Fruit fly (Drosophila melanogaster) Kc167 (cell line): Measurements from ENCODE around the gene Gapdh2.

ENCODE experiments used
- Myc ChIP-seq: fragments of >200 bp; optimal IDR thresholded peaks from 2 replicates; lab custom pipeline; 2017; ENCODE audit warnings: missing external identifiers
- Sin3A ChIP-seq: fragments of >200 bp; optimal IDR thresholded peaks from 2 replicates; lab custom pipeline; 2018; ENCODE audit warnings: missing external identifiers
- h ChIP-seq: fragments of >200 bp; optimal IDR thresholded peaks from 3 replicates; lab custom pipeline; 2018; ENCODE audit warnings: missing external identifiers
- insv ChIP-seq: fragments of >200 bp; optimal IDR thresholded peaks from 3 replicates; lab custom pipeline; 2018; ENCODE audit warnings: missing external identifiers
- psq ChIP-seq: fragments of >200 bp; optimal IDR thresholded peaks from 2 replicates; lab custom pipeline; 2017; ENCODE audit warnings: missing external identifiers
- ttk ChIP-seq: sonication (Bioruptor generic); optimal IDR thresholded peaks from 2 replicates; lab custom pipeline; 2017; ENCODE audit warnings: missing external identifiers

Gene Gapdh2

dm6 chrX:15867863-15868262 is at the start of gene Gapdh2:
Gene Gapdh2, plus strand, starts transcription at chrX:15868145.
- TF ChIP-seq insv (lab: Kevin White, UChicago) (no peak), Sin3A (lab: Kevin White, UChicago) (no peak), h (lab: Kevin White, UChicago) (no peak), psq (lab: Kevin White, UChicago) (no peak), Myc (lab: Kevin White, UChicago) (no peak), ttk (lab: Kevin White, UChicago) (no peak)

- TF ChIP-seq h (lab: Kevin White, UChicago), result no peak
- no peak for TF ChIP-seq Sin3A (lab: Kevin White, UChicago)
- TF ChIP-seq Myc (lab: Kevin White, UChicago), result no peak
- no peak for TF ChIP-seq ttk (lab: Kevin White, UChicago)
- no peak for TF ChIP-seq insv (lab: Kevin White, UChicago)
- TF ChIP-seq psq (lab: Kevin White, UChicago), result no peak
Measured at dm6 chrX:15818608-15819184, 49.2 kb upstream of the Gapdh2 start.

dm6 chrX:15822363-15822762 is 45.6 kb upstream of the Gapdh2 start:
- no peak for TF ChIP-seq Myc (lab: Kevin White, UChicago)
- TF ChIP-seq insv (lab: Kevin White, UChicago), result no peak
- no peak for TF ChIP-seq h (lab: Kevin White, UChicago)
- no peak for TF ChIP-seq Sin3A (lab: Kevin White, UChicago)
- TF ChIP-seq psq (lab: Kevin White, UChicago), result no peak
- no peak for TF ChIP-seq ttk (lab: Kevin White, UChicago)

dm6 chrX:15833957-15834356 is 34.0 kb upstream of the Gapdh2 start:
- no peak for TF ChIP-seq h (lab: Kevin White, UChicago)
- TF ChIP-seq psq (lab: Kevin White, UChicago), result no peak
- no peak for TF ChIP-seq ttk (lab: Kevin White, UChicago)
- no peak for TF ChIP-seq insv (lab: Kevin White, UChicago)
- TF ChIP-seq Myc (lab: Kevin White, UChicago), result no peak
- no peak for TF ChIP-seq Sin3A (lab: Kevin White, UChicago)

dm6 chrX:15834594-15835236 is 33.2 kb upstream of the Gapdh2 start:
- TF ChIP-seq h (lab: Kevin White, UChicago) (no peak), ttk (lab: Kevin White, UChicago) (no peak), insv (lab: Kevin White, UChicago) (no peak), Sin3A (lab: Kevin White, UChicago) (no peak)

dm6 chrX:15835393-15835792 is 32.6 kb upstream of the Gapdh2 start, which contains the start of gene Chc:
Gene Chc, minus strand, starts transcription at chrX:15835490.
- no peak for TF ChIP-seq ttk (lab: Kevin White, UChicago)
- no peak for TF ChIP-seq Myc (lab: Kevin White, UChicago)
- no peak for TF ChIP-seq insv (lab: Kevin White, UChicago)
- TF ChIP-seq h (lab: Kevin White, UChicago), result no peak
- no peak for TF ChIP-seq psq (lab: Kevin White, UChicago)
- TF ChIP-seq Sin3A (lab: Kevin White, UChicago), result no peak

- no peak for TF ChIP-seq Myc (lab: Kevin White, UChicago)
Measured at dm6 chrX:15837530-15837929, 30.4 kb upstream of the Gapdh2 start, which contains the start of gene CG8565. Gene CG8565, plus strand, starts transcription at chrX:15837830.

dm6 chrX:15840003-15840402 is 27.9 kb upstream of the Gapdh2 start:
- TF ChIP-seq h (lab: Kevin White, UChicago) (no peak), Myc (lab: Kevin White, UChicago) (no peak), ttk (lab: Kevin White, UChicago) (no peak), insv (lab: Kevin White, UChicago) (no peak), psq (lab: Kevin White, UChicago) (no peak), Sin3A (lab: Kevin White, UChicago) (no peak)

- TF ChIP-seq Sin3A (lab: Kevin White, UChicago) (no peak), h (lab: Kevin White, UChicago) (no peak), ttk (lab: Kevin White, UChicago) (no peak), psq (lab: Kevin White, UChicago) (no peak), Myc (lab: Kevin White, UChicago) (no peak), insv (lab: Kevin White, UChicago) (no peak)
Measured at dm6 chrX:15841346-15841745, 26.6 kb upstream of the Gapdh2 start.

- TF ChIP-seq h (lab: Kevin White, UChicago), result no peak
- TF ChIP-seq insv (lab: Kevin White, UChicago), result no peak
- no peak for TF ChIP-seq Sin3A (lab: Kevin White, UChicago)
- TF ChIP-seq ttk (lab: Kevin White, UChicago), result no peak
- no peak for TF ChIP-seq psq (lab: Kevin White, UChicago)
- no peak for TF ChIP-seq Myc (lab: Kevin White, UChicago)
Measured at dm6 chrX:15844139-15844538, 23.8 kb upstream of the Gapdh2 start, which contains the start of the genes ArgRS and CG8578. Gene ArgRS, minus strand, starts transcription at chrX:15844145. Gene CG8578, plus strand, starts transcription at chrX:15844476.

- no peak for TF ChIP-seq Sin3A (lab: Kevin White, UChicago)
- no peak for TF ChIP-seq h (lab: Kevin White, UChicago)
- no peak for TF ChIP-seq ttk (lab: Kevin White, UChicago)
- no peak for TF ChIP-seq psq (lab: Kevin White, UChicago)
- no peak for TF ChIP-seq Myc (lab: Kevin White, UChicago)
- no peak for TF ChIP-seq insv (lab: Kevin White, UChicago)
Measured at dm6 chrX:15849021-15849420, 18.9 kb upstream of the Gapdh2 start, which contains the start of gene sun. Gene sun, minus strand, starts transcription at chrX:15849258.
